Worm (Caenorhabditis elegans) whole organism, L4 larva: Measurements from ENCODE around the gene vha-20.

Experiments used
- D1046.2 ChIP-seq: fragments of 200-800 bp; sonication (Bioruptor generic); IDR thresholded peaks from 2 replicates; pipeline ENCODE4 v1.3.6; 2022; ENCODE audit warnings: missing genetic modification characterization, missing compliant biosample characterization
- R02D3.7 ChIP-seq: fragments of 150-350 bp; sonication (generic microtip); optimal IDR thresholded peaks from 3 replicates; lab custom pipeline; 2014; ENCODE audit warnings: missing biosample characterization, missing genetic modification characterization
- T26A8.4 ChIP-seq: fragments of 200-800 bp; sonication (Bioruptor generic); IDR thresholded peaks from 2 replicates; pipeline ENCODE4 v1.3.6; 2022; ENCODE audit warnings: missing genetic modification characterization, missing compliant biosample characterization
- Y48G9A.11 ChIP-seq: fragments of 200-800 bp; sonication (Bioruptor generic); IDR thresholded peaks from 2 replicates; pipeline ENCODE4 v1.3.6; 2022; ENCODE audit warnings: missing genetic modification reagents, missing genetic modification characterization, missing compliant biosample characterization
- ZK337.2 ChIP-seq: fragments of 200-800 bp; sonication (Bioruptor generic); IDR thresholded peaks from 2 replicates; pipeline ENCODE4 v1.3.6; 2022; ENCODE audit warnings: missing genetic modification reagents, missing genetic modification characterization, missing compliant biosample characterization
- ZK546.5 ChIP-seq, 2 experiments: sonication (generic microtip); optimal IDR thresholded peaks; 2 replicates each; lab custom pipeline; 2017; ENCODE audit warnings: missing biosample characterization in 2 of 2, missing genetic modification characterization in 2 of 2
- ama-1 ChIP-seq: fragments of 150-350 bp; optimal IDR thresholded peaks from 2 replicates; lab custom pipeline; 2014; ENCODE audit warnings: inconsistent platforms, mixed read lengths
- arid-1 ChIP-seq: fragments of 200-800 bp; sonication (Bioruptor generic); conservative IDR thresholded peaks from 2 replicates; pipeline ENCODE4 v1.3.6; 2022; ENCODE audit warnings: missing genetic modification reagents, missing genetic modification characterization, missing compliant biosample characterization
- attf-4 ChIP-seq: sonication (generic microtip); optimal IDR thresholded peaks from 3 replicates; lab custom pipeline; 2017; ENCODE audit warnings: missing biosample characterization, missing genetic modification characterization
- ceh-28 ChIP-seq: fragments of 150-350 bp; optimal IDR thresholded peaks from 2 replicates; lab custom pipeline; 2014; ENCODE audit warnings: missing biosample characterization, missing genetic modification reagents, missing genetic modification characterization
- ceh-32 ChIP-seq: sonication (generic microtip); optimal IDR thresholded peaks from 2 replicates; lab custom pipeline; 2016; ENCODE audit warnings: mild to moderate bottlenecking, missing genetic modification characterization, missing compliant biosample characterization; ENCODE audit not compliant: poor library complexity
- ceh-44 ChIP-seq: fragments of 200-800 bp; sonication (Bioruptor generic); IDR thresholded peaks from 2 replicates; pipeline ENCODE4 v1.3.6; 2022; ENCODE audit warnings: missing genetic modification reagents, missing genetic modification characterization, missing compliant biosample characterization
- ceh-62 ChIP-seq: sonication (generic microtip); optimal IDR thresholded peaks from 2 replicates; lab custom pipeline; 2017; ENCODE audit warnings: missing biosample characterization, missing genetic modification characterization
- ceh-82 ChIP-seq: sonication (generic microtip); optimal IDR thresholded peaks from 2 replicates; lab custom pipeline; 2017; ENCODE audit warnings: missing biosample characterization, missing genetic modification characterization
- cey-2 ChIP-seq: sonication (generic microtip); optimal IDR thresholded peaks from 3 replicates; lab custom pipeline; 2017; ENCODE audit warnings: missing genetic modification characterization, mild to moderate bottlenecking, missing compliant biosample characterization, antibody characterized with exemption, borderline replicate concordance; ENCODE audit not compliant: insufficient read depth
- dmd-6 ChIP-seq: fragments of 200-800 bp; sonication (Bioruptor generic); IDR thresholded peaks from 2 replicates; pipeline ENCODE4 v1.3.6; 2022; ENCODE audit warnings: missing genetic modification reagents, missing genetic modification characterization, missing compliant biosample characterization
- dmd-8 ChIP-seq: fragments of 200-800 bp; sonication (Bioruptor generic); IDR thresholded peaks from 2 replicates; pipeline ENCODE4 v1.3.6; 2022; ENCODE audit warnings: missing genetic modification characterization, missing compliant biosample characterization
- dmd-9 ChIP-seq: fragments of 200-800 bp; sonication (Bioruptor generic); IDR thresholded peaks from 2 replicates; pipeline ENCODE4 v1.3.6; 2022; ENCODE audit warnings: missing genetic modification reagents, missing genetic modification characterization, missing compliant biosample characterization
- duxl-1 ChIP-seq: sonication (generic microtip); optimal IDR thresholded peaks from 2 replicates; lab custom pipeline; 2016; ENCODE audit warnings: mild to moderate bottlenecking, missing genetic modification characterization, moderate library complexity, missing compliant biosample characterization; ENCODE audit not compliant: poor library complexity
- dve-1 ChIP-seq: sonication (generic microtip); optimal IDR thresholded peaks from 2 replicates; lab custom pipeline; 2017; ENCODE audit warnings: antibody characterized with exemption, mild to moderate bottlenecking, missing genetic modification characterization, missing compliant biosample characterization; ENCODE audit not compliant: insufficient read depth
- egl-27 ChIP-seq: sonication (generic microtip); optimal IDR thresholded peaks from 3 replicates; lab custom pipeline; 2017; ENCODE audit warnings: missing biosample characterization, missing genetic modification reagents, missing genetic modification characterization
- egl-43 ChIP-seq: fragments of 200-800 bp; sonication (Bioruptor generic); IDR thresholded peaks from 2 replicates; pipeline ENCODE4 v1.3.6; 2022; ENCODE audit warnings: missing genetic modification reagents, missing genetic modification characterization, missing compliant biosample characterization
- fkh-10 ChIP-seq: fragments of 150-350 bp; optimal IDR thresholded peaks from 2 replicates; lab custom pipeline; 2014; ENCODE audit warnings: missing biosample characterization, missing genetic modification reagents, missing genetic modification characterization
- fos-1 ChIP-seq: fragments of 150-350 bp; optimal IDR thresholded peaks from 2 replicates; lab custom pipeline; 2014; ENCODE audit warnings: missing biosample characterization, missing genetic modification characterization
- lim-7 ChIP-seq: fragments of 200-800 bp; sonication (Bioruptor generic); IDR thresholded peaks from 2 replicates; pipeline ENCODE4 v1.3.6; 2022; ENCODE audit warnings: missing genetic modification characterization, missing compliant biosample characterization
- lin-1 ChIP-seq: fragments of 200-800 bp; sonication (Bioruptor generic); IDR thresholded peaks from 2 replicates; pipeline ENCODE4 v1.3.6; 2022; ENCODE audit warnings: missing genetic modification reagents, missing genetic modification characterization, missing compliant biosample characterization
- lin-13 ChIP-seq: fragments of 150-350 bp; optimal IDR thresholded peaks from 2 replicates; lab custom pipeline; 2014; ENCODE audit warnings: missing biosample characterization, missing genetic modification reagents, missing genetic modification characterization
- lin-15B ChIP-seq: fragments of 150-350 bp; sonication (generic microtip); optimal IDR thresholded peaks from 3 replicates; lab custom pipeline; 2014; ENCODE audit warnings: missing biosample characterization, missing genetic modification characterization
- lin-29 ChIP-seq: fragments of 200-800 bp; sonication (Bioruptor generic); IDR thresholded peaks from 2 replicates; pipeline ENCODE4 v1.3.6; 2022; ENCODE audit warnings: missing genetic modification reagents, missing genetic modification characterization, missing compliant biosample characterization
- lin-38 ChIP-seq: fragments of 200-800 bp; sonication (Bioruptor generic); IDR thresholded peaks from 2 replicates; pipeline ENCODE4 v1.3.6; 2022; ENCODE audit warnings: missing genetic modification reagents, missing genetic modification characterization, missing compliant biosample characterization
- lin-39 ChIP-seq: fragments of 150-350 bp; optimal IDR thresholded peaks from 2 replicates; lab custom pipeline; 2014; ENCODE audit warnings: missing biosample characterization, missing genetic modification reagents, missing genetic modification characterization
- lir-3 ChIP-seq: sonication (generic microtip); optimal IDR thresholded peaks from 2 replicates; lab custom pipeline; 2016; ENCODE audit warnings: mild to moderate bottlenecking, missing genetic modification characterization, missing compliant biosample characterization
- lsy-2 ChIP-seq, 2 experiments: fragments of 150-350 bp in 1 of 2; sonication (generic microtip) in 1 of 2; optimal IDR thresholded peaks; 2 replicates each; lab custom pipeline; 2014 to 2017; ENCODE audit warnings: missing biosample characterization in 2 of 2, missing genetic modification characterization in 2 of 2
- mep-1 ChIP-seq: fragments of 150-350 bp; sonication (generic microtip); optimal IDR thresholded peaks from 3 replicates; lab custom pipeline; 2014; ENCODE audit warnings: missing biosample characterization, missing genetic modification characterization
- mxl-2 ChIP-seq: fragments of 200-800 bp; sonication (Bioruptor generic); conservative IDR thresholded peaks from 2 replicates; pipeline ENCODE4 v1.3.6; 2022; ENCODE audit warnings: missing genetic modification reagents, missing genetic modification characterization, missing compliant biosample characterization
- mxl-3 ChIP-seq: fragments of 200-800 bp; sonication (Bioruptor generic); optimal IDR thresholded peaks from 2 replicates; lab custom pipeline; 2018; ENCODE audit warnings: mild to moderate bottlenecking, missing genetic modification characterization, missing compliant biosample characterization
- nhr-10 ChIP-seq: fragments of 150-350 bp; optimal IDR thresholded peaks from 2 replicates; lab custom pipeline; 2014; ENCODE audit warnings: missing biosample characterization, missing genetic modification characterization
- nhr-237 ChIP-seq: sonication (generic microtip); optimal IDR thresholded peaks from 2 replicates; lab custom pipeline; 2017; ENCODE audit warnings: missing biosample characterization, missing genetic modification characterization
- nhr-42 ChIP-seq: fragments of 200-800 bp; sonication (Bioruptor generic); IDR thresholded peaks from 2 replicates; pipeline ENCODE4 v1.3.6; 2022; ENCODE audit warnings: missing genetic modification characterization, missing compliant biosample characterization
- nhr-48 ChIP-seq: sonication (generic microtip); optimal IDR thresholded peaks from 2 replicates; lab custom pipeline; 2016; ENCODE audit warnings: mild to moderate bottlenecking, missing genetic modification characterization, missing compliant biosample characterization
- nhr-6 ChIP-seq: fragments of 150-350 bp; optimal IDR thresholded peaks from 2 replicates; lab custom pipeline; 2014; ENCODE audit warnings: missing biosample characterization, missing genetic modification characterization
- nhr-77 ChIP-seq: fragments of 150-350 bp; optimal IDR thresholded peaks from 2 replicates; lab custom pipeline; 2014; ENCODE audit warnings: missing biosample characterization, missing genetic modification characterization
- pha-4 ChIP-seq, 2 experiments: fragments of 150-350 bp in 1 of 2; fragments of 200-800 bp in 1 of 2; sonication (Bioruptor generic) in 1 of 2; IDR thresholded peaks in 1 of 2; optimal IDR thresholded peaks in 1 of 2; 2 replicates each; pipeline versions ENCODE4 v1.3.6 to Lab custom; 2014 to 2022; ENCODE audit warnings: missing genetic modification characterization in 2 of 2, missing genetic modification reagents in 2 of 2, missing biosample characterization in 1 of 2, missing compliant biosample characterization in 1 of 2
- pqm-1 ChIP-seq: sonication (generic microtip); optimal IDR thresholded peaks from 2 replicates; lab custom pipeline; 2017; ENCODE audit warnings: missing biosample characterization, missing genetic modification characterization
- rbr-2 ChIP-seq: sonication (generic microtip); optimal IDR thresholded peaks from 2 replicates; lab custom pipeline; 2016; ENCODE audit warnings: missing genotype, missing genetic modification characterization, missing compliant biosample characterization
- sdz-12 ChIP-seq: fragments of 200-800 bp; sonication (Bioruptor generic); optimal IDR thresholded peaks from 2 replicates; lab custom pipeline; 2018; ENCODE audit warnings: mild to moderate bottlenecking, missing genetic modification characterization, missing compliant biosample characterization
- snpc-1.2 ChIP-seq: fragments of 200-800 bp; sonication (Bioruptor generic); IDR thresholded peaks from 2 replicates; pipeline ENCODE4 v1.3.6; 2022; ENCODE audit warnings: missing genetic modification reagents, missing genetic modification characterization, missing compliant biosample characterization
- tag-97 ChIP-seq: fragments of 200-800 bp; sonication (Bioruptor generic); IDR thresholded peaks from 2 replicates; pipeline ENCODE4 v1.3.6; 2022; ENCODE audit warnings: missing genetic modification characterization, missing compliant biosample characterization
- unc-130 ChIP-seq: sonication (generic microtip); optimal IDR thresholded peaks from 2 replicates; lab custom pipeline; 2016; ENCODE audit warnings: missing genetic modification reagents, missing genetic modification characterization, missing compliant biosample characterization
- unc-62 ChIP-seq, 3 experiments: fragments of 150-350 bp in 1 of 3; sonication (generic microtip); optimal IDR thresholded peaks in 2 of 3; peaks in 1 of 3; 1 replicate in 1 of 3; 2 replicates in 2 of 3; lab custom pipeline; 2014 to 2017; ENCODE audit warnings: missing biosample characterization in 3 of 3, missing genetic modification characterization in 3 of 3, missing genetic modification reagents in 3 of 3, missing genotype in 1 of 3
- zfp-3 ChIP-seq: fragments of 200-800 bp; sonication (Bioruptor generic); conservative IDR thresholded peaks from 2 replicates; pipeline ENCODE4 v1.3.6; 2022; ENCODE audit warnings: missing genetic modification reagents, missing genetic modification characterization, missing compliant biosample characterization

The vha-20 gene

ce11 chrX:14173850-14174249, 9.5 kb upstream of the vha-20 start, which contains the start of gene idhb-1 (continued):
- TF ChIP-seq ceh-82 (tag; lab: Kevin White, UChicago), result no peak
- TF ChIP-seq mep-1 (tag; lab: Kevin White, UChicago), result peak; percentile 90
- TF ChIP-seq zfp-3 (GFP tag; lab: Robert Waterston, UW), result no peak
- no peak for TF ChIP-seq dmd-9 (GFP tag; lab: Robert Waterston, UW)
- no peak for TF ChIP-seq fos-1 (tag; lab: Kevin White, UChicago)
- no peak for TF ChIP-seq nhr-48 (tag; lab: Kevin White, UChicago)
- TF ChIP-seq ama-1 (lab: Kevin White, UChicago), result no peak
- TF ChIP-seq R02D3.7, result no peak
- peak; percentile 42; the same call in 1 of the 2 replicates for TF ChIP-seq T26A8.4 (GFP tag; lab: Robert Waterston, UW)
- no peak for TF ChIP-seq lir-3 (tag; lab: Kevin White, UChicago)
- TF ChIP-seq unc-130, result no peak
- no peak for TF ChIP-seq lin-39 (tag; lab: Kevin White, UChicago)
- TF ChIP-seq tag-97 (GFP tag; lab: Robert Waterston, UW), result no peak
- TF ChIP-seq mxl-3, result peak; percentile 72
- TF ChIP-seq nhr-237 (tag; lab: Kevin White, UChicago), result no peak
- no peak for TF ChIP-seq nhr-6 (tag; lab: Kevin White, UChicago)
- TF ChIP-seq dmd-8 (GFP tag; lab: Robert Waterston, UW), result no peak
- no peak for TF ChIP-seq dmd-6 (GFP tag; lab: Robert Waterston, UW)
- TF ChIP-seq cey-2 (tag; lab: Kevin White, UChicago), result no peak
- TF ChIP-seq attf-4, result no peak
- peak in 1 of 2 experiments; percentile 85 for TF ChIP-seq unc-62 (GFP tag; optimal IDR thresholded peaks at IDR 0.05 in 1 of 2; lab: Kevin White, UChicago)
- TF ChIP-seq unc-62 (tag; optimal IDR thresholded peaks at IDR 0.05; lab: Kevin White, UChicago), result no peak
- no peak for TF ChIP-seq lin-29
- no peak for TF ChIP-seq Y48G9A.11 (GFP tag; lab: Robert Waterston, UW)
- no peak for TF ChIP-seq arid-1 (GFP tag; lab: Robert Waterston, UW)
- TF ChIP-seq ZK337.2 (GFP tag; lab: Robert Waterston, UW), result no peak
- TF ChIP-seq egl-43 (GFP tag; lab: Robert Waterston, UW), result no peak
- no peak for TF ChIP-seq snpc-1.2 (GFP tag; lab: Robert Waterston, UW)
- peak; percentile 85 for TF ChIP-seq dve-1
- TF ChIP-seq nhr-10 (tag; lab: Kevin White, UChicago), result no peak
- no peak for TF ChIP-seq lim-7 (GFP tag; lab: Robert Waterston, UW)
- TF ChIP-seq nhr-42, result no peak
- TF ChIP-seq pha-4 (GFP tag; IDR thresholded peaks at IDR 0.05; lab: Robert Waterston, UW), result peak; percentile 54; the same call in 1 of the 2 replicates
- TF ChIP-seq pha-4 (tag; optimal IDR thresholded peaks at IDR 0.05; lab: Kevin White, UChicago), result no peak
- no peak for TF ChIP-seq D1046.2
- TF ChIP-seq fkh-10 (GFP tag; lab: Kevin White, UChicago), result peak; percentile 25
- peak in 1 of 2 experiments; percentile 80 for TF ChIP-seq lsy-2 (tag; optimal IDR thresholded peaks at IDR 0.05; lab: Kevin White, UChicago)
- no peak for TF ChIP-seq mxl-2
- no peak for TF ChIP-seq pqm-1
- peak; percentile 71 for TF ChIP-seq rbr-2 (tag; lab: Kevin White, UChicago)
- no peak for TF ChIP-seq lin-38 (GFP tag; lab: Robert Waterston, UW)
- no peak for TF ChIP-seq ceh-62 (tag; lab: Kevin White, UChicago)
- no peak for TF ChIP-seq duxl-1 (tag; lab: Kevin White, UChicago)
- TF ChIP-seq sdz-12 (GFP tag; lab: Kevin White, UChicago), result no peak
- TF ChIP-seq nhr-77 (tag; lab: Kevin White, UChicago), result no peak
- TF ChIP-seq lin-15B (tag; lab: Kevin White, UChicago), result no peak
- TF ChIP-seq lin-13 (GFP tag; lab: Kevin White, UChicago), result peak; percentile 49
- no peak for TF ChIP-seq egl-27 (tag; lab: Kevin White, UChicago)
- no peak for TF ChIP-seq ceh-44 (GFP tag; lab: Robert Waterston, UW)
- TF ChIP-seq ceh-32 (tag; lab: Kevin White, UChicago), result no peak
- TF ChIP-seq lin-1 (GFP tag; lab: Robert Waterston, UW), result no peak
- TF ChIP-seq ZK546.5 (tag; optimal IDR thresholded peaks at IDR 0.05; lab: Kevin White, UChicago), result no peak
- TF ChIP-seq ceh-28, result peak; percentile 51
